Comparison of ENCODE assay signal across 1 fruit fly cellular context in genomic region chrX:19603953-19604352, dm6.
A peak's percentile ranks its signal among the peaks of the same experiment; 100 is the strongest.
TF ChIP-seq lines count a peak whose summit lies in the region.

No protein-coding gene starts in this region.

TF ChIP-seq in whole organism, embryonic, 481 proteins besides CTCF, POLR2A, EP300 and RAD21 (continued from another document and continues in another):
- TF ChIP-seq CG2129 (GFP tag; IDR thresholded peaks at IDR 0.05; lab: Robert Waterston, UW; ENCODE audit: partially characterized antibody) (no peak), Dad (GFP tag; optimal IDR thresholded peaks at IDR 0.05; lab: Kevin White, UChicago) (peak; percentile 31), sc (optimal IDR thresholded peaks at IDR 0.05; lab: Kevin White, UChicago) (no peak), sc (GFP tag; optimal IDR thresholded peaks at IDR 0.05; lab: Kevin White, UChicago) (peak; percentile 27), Ssrp (tag; optimal IDR thresholded peaks at IDR 0.05; lab: Kevin White, UChicago) (peak; percentile 53), CG18764 (GFP tag; optimal IDR thresholded peaks at IDR 0.05; lab: Kevin White, UChicago) (peak; percentile 35), wdn (GFP tag; IDR thresholded peaks at IDR 0.05; lab: Robert Waterston, UW) (peak; percentile 67), CG17829 (tag; optimal IDR thresholded peaks at IDR 0.05; lab: Kevin White, UChicago) (peak; percentile 62), CG3838 (GFP tag; optimal IDR thresholded peaks at IDR 0.05; lab: Kevin White, UChicago) (no peak), CG10979 (tag; optimal IDR thresholded peaks at IDR 0.05; lab: Kevin White, UChicago) (peak; percentile 65), CG10654 (GFP tag; optimal IDR thresholded peaks at IDR 0.05; lab: Kevin White, UChicago) (peak; percentile 60), CG17385 (GFP tag; optimal IDR thresholded peaks at IDR 0.05; lab: Kevin White, UChicago) (peak; percentile 69), bigmax (GFP tag; optimal IDR thresholded peaks at IDR 0.05; lab: Kevin White, UChicago) (no peak), CG15514 (GFP tag; optimal IDR thresholded peaks at IDR 0.05; lab: Kevin White, UChicago) (peak; percentile 58), Blimp-1 (GFP tag; optimal IDR thresholded peaks at IDR 0.05; lab: Kevin White, UChicago) (peak; percentile 70), emc (GFP tag; optimal IDR thresholded peaks at IDR 0.05; lab: Kevin White, UChicago) (no peak), grn (GFP tag; optimal IDR thresholded peaks at IDR 0.05; lab: Kevin White, UChicago) (no peak), caup (GFP tag; optimal IDR thresholded peaks at IDR 0.05; lab: Kevin White, UChicago; ENCODE audit: severe bottlenecking) (peak; percentile 85), fru (optimal IDR thresholded peaks at IDR 0.05; lab: Kevin White, UChicago) (no peak), Lhr (GFP tag; optimal IDR thresholded peaks at IDR 0.05; lab: Kevin White, UChicago) (peak; percentile 25), Spps (tag; optimal IDR thresholded peaks at IDR 0.05; lab: Kevin White, UChicago) (peak; percentile 29), Nf-YB (GFP tag; optimal IDR thresholded peaks at IDR 0.05; lab: Kevin White, UChicago) (peak; percentile 36), CG7963 (GFP tag; IDR thresholded peaks at IDR 0.05; lab: Robert Waterston, UW; ENCODE audit: partially characterized antibody) (no peak), Oli (tag; optimal IDR thresholded peaks at IDR 0.05; lab: Kevin White, UChicago) (peak; percentile 78), CG7271 (tag; optimal IDR thresholded peaks at IDR 0.05; lab: Kevin White, UChicago) (peak; percentile 7), CG10543 (GFP tag; optimal IDR thresholded peaks at IDR 0.05; lab: Kevin White, UChicago) (peak; percentile 66), CG30020 (tag; optimal IDR thresholded peaks at IDR 0.05; lab: Kevin White, UChicago) (peak; percentile 6), CG1233 (GFP tag; optimal IDR thresholded peaks at IDR 0.05; lab: Kevin White, UChicago) (peak; percentile 52), CG6654 (GFP tag; optimal IDR thresholded peaks at IDR 0.05; lab: Kevin White, UChicago) (peak; percentile 7), sob (GFP tag; IDR thresholded peaks at IDR 0.05; lab: Robert Waterston, UW) (peak; percentile 84), gfzf (GFP tag; optimal IDR thresholded peaks at IDR 0.05; lab: Kevin White, UChicago) (no peak), CG14667 (GFP tag; IDR thresholded peaks at IDR 0.05; lab: Robert Waterston, UW) (peak; percentile 60), twi (tag; optimal IDR thresholded peaks at IDR 0.05; lab: Kevin White, UChicago) (no peak), BEAF-32 (GFP tag; optimal IDR thresholded peaks at IDR 0.05; lab: Kevin White, UChicago) (no peak), MESR4 (GFP tag; optimal IDR thresholded peaks at IDR 0.05; lab: Kevin White, UChicago) (no peak), CG43689 (GFP tag; IDR thresholded peaks at IDR 0.05; lab: Robert Waterston, UW) (no peak), CG8924 (tag; optimal IDR thresholded peaks at IDR 0.05; lab: Kevin White, UChicago) (peak; percentile 72), CG2199 (GFP tag; IDR thresholded peaks at IDR 0.05; lab: Robert Waterston, UW) (no peak), CG15479 (GFP tag; optimal IDR thresholded peaks at IDR 0.05; lab: Kevin White, UChicago) (no peak), CG15011 (GFP tag; optimal IDR thresholded peaks at IDR 0.05; lab: Kevin White, UChicago) (peak; percentile 55), pfk (GFP tag; optimal IDR thresholded peaks at IDR 0.05; lab: Kevin White, UChicago) (no peak), CG6813 (GFP tag; optimal IDR thresholded peaks at IDR 0.05; lab: Kevin White, UChicago) (peak; percentile 74), nau (GFP tag; optimal IDR thresholded peaks at IDR 0.05; lab: Kevin White, UChicago) (peak; percentile 59), CG7928 (GFP tag; optimal IDR thresholded peaks at IDR 0.05; lab: Kevin White, UChicago) (peak; percentile 16), tx (GFP tag; optimal IDR thresholded peaks at IDR 0.05; lab: Kevin White, UChicago) (peak; percentile 20), CG4282 (GFP tag; optimal IDR thresholded peaks at IDR 0.05; lab: Kevin White, UChicago) (no peak), dm (GFP tag; optimal IDR thresholded peaks at IDR 0.05; lab: Kevin White, UChicago) (no peak), jigr1 (GFP tag; IDR thresholded peaks at IDR 0.05; lab: Robert Waterston, UW) (peak; percentile 59; the same call in 1 of the 3 replicates), cad (GFP tag; optimal IDR thresholded peaks at IDR 0.05; lab: Kevin White, UChicago) (no peak), Sin3A (optimal IDR thresholded peaks at IDR 0.05; lab: Kevin White, UChicago) (no peak), amos (GFP tag; IDR thresholded peaks at IDR 0.05; lab: Robert Waterston, UW; ENCODE audit: partially characterized antibody) (no peak), cato (GFP tag; optimal IDR thresholded peaks at IDR 0.05; lab: Kevin White, UChicago; ENCODE audit: borderline replicate concordance) (no peak), Hr51 (GFP tag; optimal IDR thresholded peaks at IDR 0.05; lab: Kevin White, UChicago) (peak; percentile 43 to 77), bowl (GFP tag; IDR thresholded peaks at IDR 0.05; lab: Robert Waterston, UW) (0 out of 2 replicates have a peak, but pooled peaks have one; percentile 24), Ets97D (GFP tag; optimal IDR thresholded peaks at IDR 0.05; lab: Kevin White, UChicago) (peak; percentile 20), slou (GFP tag; optimal IDR thresholded peaks at IDR 0.05; lab: Kevin White, UChicago) (peak; percentile 70), dysf (GFP tag; IDR thresholded peaks at IDR 0.05; lab: Robert Waterston, UW) (peak; percentile 86), Med (GFP tag; lab: Kevin White, UChicago) (peak; percentile 91), Antp (GFP tag; optimal IDR thresholded peaks at IDR 0.05; lab: Kevin White, UChicago) (peak; percentile 32), btn (GFP tag; optimal IDR thresholded peaks at IDR 0.05; lab: Kevin White, UChicago) (no peak), CG3726 (GFP tag; IDR thresholded peaks at IDR 0.05; lab: Robert Waterston, UW) (0 out of 3 replicates have a peak, but pooled peaks have one; percentile 38), fd96Cb (tag; optimal IDR thresholded peaks at IDR 0.05; lab: Kevin White, UChicago) (peak; percentile 60), eyg (GFP tag; optimal IDR thresholded peaks at IDR 0.05; lab: Kevin White, UChicago) (no peak), CG42726 (GFP tag; IDR thresholded peaks at IDR 0.05; lab: Robert Waterston, UW; ENCODE audit: partially characterized antibody) (no peak), ewg (GFP tag; optimal IDR thresholded peaks at IDR 0.05; lab: Kevin White, UChicago) (peak; percentile 48), Eip74EF (GFP tag; optimal IDR thresholded peaks at IDR 0.05; lab: Kevin White, UChicago) (peak in 1 of 2 experiments; percentile 55), unc-4 (GFP tag; IDR thresholded peaks at IDR 0.05; lab: Robert Waterston, UW; ENCODE audit: partially characterized antibody) (no peak), CG15073 (GFP tag; optimal IDR thresholded peaks at IDR 0.05; lab: Kevin White, UChicago) (no peak), slp2 (GFP tag; optimal IDR thresholded peaks at IDR 0.05; lab: Kevin White, UChicago) (peak; percentile 42), schlank (tag; optimal IDR thresholded peaks at IDR 0.05; lab: Kevin White, UChicago) (peak; percentile 77), Dek (tag; optimal IDR thresholded peaks at IDR 0.05; lab: Kevin White, UChicago) (peak; percentile 64), Hsf (GFP tag; optimal IDR thresholded peaks at IDR 0.05; lab: Kevin White, UChicago) (peak; percentile 66), Rfx (GFP tag; IDR thresholded peaks at IDR 0.05; lab: Robert Waterston, UW) (peak; percentile 93), inv (GFP tag; IDR thresholded peaks at IDR 0.05; lab: Robert Waterston, UW; ENCODE audit: partially characterized antibody) (no peak), CG12744 (GFP tag; optimal IDR thresholded peaks at IDR 0.05; lab: Kevin White, UChicago) (peak; percentile 42), CG8944 (GFP tag; optimal IDR thresholded peaks at IDR 0.05; lab: Kevin White, UChicago) (peak; percentile 32), ssp (GFP tag; IDR thresholded peaks at IDR 0.05; lab: Robert Waterston, UW) (peak; percentile 59), fu2 (GFP tag; optimal IDR thresholded peaks at IDR 0.05; lab: Kevin White, UChicago) (peak; percentile 26), CG4730 (GFP tag; IDR thresholded peaks at IDR 0.05; lab: Robert Waterston, UW) (peak; percentile 62), Oaz (GFP tag; IDR thresholded peaks at IDR 0.05; lab: Robert Waterston, UW) (peak; percentile 76), aop (GFP tag; IDR thresholded peaks at IDR 0.05; lab: Robert Waterston, UW) (peak; percentile 52; the same call in 1 of the 2 replicates), CkIIα-i1 (GFP tag; IDR thresholded peaks at IDR 0.05; lab: Robert Waterston, UW) (0 out of 2 replicates have a peak, but pooled peaks have one; percentile 16), NFAT (GFP tag; IDR thresholded peaks at IDR 0.05; lab: Robert Waterston, UW) (peak; percentile 73), eve (GFP tag; optimal IDR thresholded peaks at IDR 0.05; lab: Kevin White, UChicago) (no peak), CG11085 (GFP tag; IDR thresholded peaks at IDR 0.05; lab: Robert Waterston, UW) (peak; percentile 78), CG8290 (GFP tag; optimal IDR thresholded peaks at IDR 0.05; lab: Kevin White, UChicago) (peak; percentile 25), CG8290 (tag; optimal IDR thresholded peaks at IDR 0.05; lab: Kevin White, UChicago) (peak in 1 of 2 experiments; percentile 84), Dref (GFP tag; IDR thresholded peaks at IDR 0.05; lab: Robert Waterston, UW) (0 out of 2 replicates have a peak, but pooled peaks have one; percentile 26), CG7745 (tag; optimal IDR thresholded peaks at IDR 0.05; lab: Kevin White, UChicago) (no peak), CG6272 (GFP tag; IDR thresholded peaks at IDR 0.05; lab: Robert Waterston, UW) (peak; percentile 49), CG17912 (GFP tag; optimal IDR thresholded peaks at IDR 0.05; lab: Kevin White, UChicago) (no peak), CG9876 (GFP tag; optimal IDR thresholded peaks at IDR 0.05; lab: Kevin White, UChicago) (no peak), HmgD (GFP tag; optimal IDR thresholded peaks at IDR 0.05; lab: Kevin White, UChicago) (no peak), vnd (GFP tag; IDR thresholded peaks at IDR 0.05; lab: Robert Waterston, UW; ENCODE audit: partially characterized antibody) (no peak), CG6683 (GFP tag; optimal IDR thresholded peaks at IDR 0.05; lab: Kevin White, UChicago) (peak; percentile 19), klu (GFP tag; IDR thresholded peaks at IDR 0.05; lab: Robert Waterston, UW) (peak; percentile 74), YL-1 (GFP tag; optimal IDR thresholded peaks at IDR 0.05; lab: Kevin White, UChicago) (no peak), CG4707 (GFP tag; optimal IDR thresholded peaks at IDR 0.05; lab: Kevin White, UChicago) (peak; percentile 13), Meics (GFP tag; optimal IDR thresholded peaks at IDR 0.05; lab: Kevin White, UChicago) (peak; percentile 79), CG12299 (tag; optimal IDR thresholded peaks at IDR 0.05; lab: Kevin White, UChicago) (no peak), pum (GFP tag; optimal IDR thresholded peaks at IDR 0.05; lab: Kevin White, UChicago) (peak; percentile 49), CG32532 (GFP tag; IDR thresholded peaks at IDR 0.05; lab: Robert Waterston, UW) (peak; percentile 89), Fer2 (tag; optimal IDR thresholded peaks at IDR 0.05; lab: Kevin White, UChicago) (peak; percentile 24), nom (GFP tag; optimal IDR thresholded peaks at IDR 0.05; lab: Kevin White, UChicago) (peak; percentile 21), CG16815 (GFP tag; optimal IDR thresholded peaks at IDR 0.05; lab: Kevin White, UChicago) (peak; percentile 31), HLH54F (GFP tag; optimal IDR thresholded peaks at IDR 0.05; lab: Kevin White, UChicago) (peak; percentile 27), sug (tag; optimal IDR thresholded peaks at IDR 0.05; lab: Kevin White, UChicago) (peak; percentile 82), CG10274 (GFP tag; optimal IDR thresholded peaks at IDR 0.05; lab: Kevin White, UChicago) (peak; percentile 43), HLH4C (GFP tag; IDR thresholded peaks at IDR 0.05; lab: Robert Waterston, UW; ENCODE audit: partially characterized antibody) (0 out of 3 replicates have a peak, but pooled peaks have one; percentile 20), CG1647 (GFP tag; optimal IDR thresholded peaks at IDR 0.05; lab: Kevin White, UChicago) (peak; percentile 47), CG30431 (GFP tag; optimal IDR thresholded peaks at IDR 0.05; lab: Kevin White, UChicago) (peak; percentile 43), prd (optimal IDR thresholded peaks at IDR 0.05; lab: Kevin White, UChicago) (no peak), prd (GFP tag; IDR thresholded peaks at IDR 0.05; lab: Robert Waterston, UW) (peak; percentile 87), Pdp1 (GFP tag; optimal IDR thresholded peaks at IDR 0.05; lab: Kevin White, UChicago) (peak; percentile 64 to 78), CG1792 (GFP tag; optimal IDR thresholded peaks at IDR 0.05; lab: Kevin White, UChicago) (peak; percentile 39), BtbVII (GFP tag; optimal IDR thresholded peaks at IDR 0.05; lab: Kevin White, UChicago) (peak; percentile 61), Awh (GFP tag; IDR thresholded peaks at IDR 0.05; lab: Robert Waterston, UW) (0 out of 2 replicates have a peak, but pooled peaks have one; percentile 55), CG3407 (GFP tag; optimal IDR thresholded peaks at IDR 0.05; lab: Kevin White, UChicago) (peak; percentile 12), chn (GFP tag; optimal IDR thresholded peaks at IDR 0.05; lab: Kevin White, UChicago) (peak; percentile 60), CG1529 (GFP tag; optimal IDR thresholded peaks at IDR 0.05; lab: Kevin White, UChicago) (peak; percentile 18), CG12391 (tag; optimal IDR thresholded peaks at IDR 0.05; lab: Kevin White, UChicago) (peak; percentile 69), D (optimal IDR thresholded peaks at IDR 0.05; lab: Kevin White, UChicago) (no peak), D (GFP tag; optimal IDR thresholded peaks at IDR 0.05; lab: Kevin White, UChicago) (peak; percentile 62), nerfin-1 (tag; optimal IDR thresholded peaks at IDR 0.05; lab: Kevin White, UChicago) (peak; percentile 23), Asciz (GFP tag; optimal IDR thresholded peaks at IDR 0.05; lab: Kevin White, UChicago) (peak; percentile 52), H15 (GFP tag; IDR thresholded peaks at IDR 0.05; lab: Robert Waterston, UW) (peak; percentile 69; the same call in 2 of the 3 replicates), CG11456 (GFP tag; IDR thresholded peaks at IDR 0.05; lab: Robert Waterston, UW) (peak; percentile 80), HHEX (GFP tag; optimal IDR thresholded peaks at IDR 0.05; lab: Kevin White, UChicago) (peak; percentile 78), Elba2 (GFP tag; optimal IDR thresholded peaks at IDR 0.05; lab: Kevin White, UChicago) (no peak), CG15269 (tag; optimal IDR thresholded peaks at IDR 0.05; lab: Kevin White, UChicago) (peak; percentile 85)
